Worm (Caenorhabditis elegans): ENCODE results near the gene abu-14.
A peak's percentile ranks its signal among the peaks of the same experiment; 100 is the strongest.

DNA sequence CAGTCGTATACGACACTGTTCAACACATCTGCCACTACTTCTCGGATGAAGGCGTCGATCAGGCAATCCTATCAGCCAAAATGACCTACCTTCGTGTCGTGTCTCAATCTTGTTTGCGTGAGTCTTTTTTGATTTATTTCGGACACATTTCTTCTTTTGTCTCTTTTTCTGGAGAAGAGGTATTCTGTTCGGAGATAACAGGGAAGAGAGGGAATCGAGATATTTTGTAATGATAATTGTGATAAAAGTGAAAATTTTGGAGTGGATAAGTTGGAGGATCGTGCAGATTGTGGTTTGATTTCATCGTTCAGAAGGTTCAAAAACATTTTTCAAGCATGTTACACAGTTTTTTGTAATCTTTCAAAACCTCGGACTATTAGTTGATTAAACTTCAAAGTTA, 6.8 kb upstream of the abu-14 start:
- no peak for TF ChIP-seq mdl-1 (tag; optimal IDR thresholded peaks at IDR 0.05)
- TF ChIP-seq nhr-43 (tag; optimal IDR thresholded peaks at IDR 0.05; ENCODE audit: poor library complexity, severe bottlenecking): peak; percentile 51
- no peak for TF ChIP-seq nhr-77 (tag; optimal IDR thresholded peaks at IDR 0.05)
- TF ChIP-seq skn-1 (tag; optimal IDR thresholded peaks at IDR 0.05): no peak
- no peak for TF ChIP-seq aly-2 (tag; optimal IDR thresholded peaks at IDR 0.05)
- no peak for TF ChIP-seq jun-1 (tag; optimal IDR thresholded peaks at IDR 0.05)
- no peak for TF ChIP-seq nhr-25 (tag; optimal IDR thresholded peaks at IDR 0.05)
- no peak for TF ChIP-seq nhr-11 (tag; optimal IDR thresholded peaks at IDR 0.05)
- TF ChIP-seq egl-27 (tag; optimal IDR thresholded peaks at IDR 0.05): no peak
- TF ChIP-seq pqm-1 (tag; optimal IDR thresholded peaks at IDR 0.05): no peak
